Fruit fly (Drosophila melanogaster) whole organism, prepupa: Measurements from ENCODE around the gene CG6927.

Experiments
- Blimp-1 ChIP-seq: fragments of 200-800 bp; sonication (Bioruptor generic); optimal IDR thresholded peaks from 3 replicates; lab custom pipeline; 2017; ENCODE audit warnings: missing biosample characterization, missing genetic modification characterization, mild to moderate bottlenecking, moderate library complexity, missing genetic modification reagents
- CG10631 ChIP-seq: fragments of 200-800 bp; sonication (Bioruptor generic); optimal IDR thresholded peaks from 2 replicates; lab custom pipeline; 2016; ENCODE audit warnings: missing biosample characterization, missing genetic modification characterization
- CG10669 ChIP-seq: fragments of 200-800 bp; sonication (Bioruptor generic); optimal IDR thresholded peaks from 3 replicates; lab custom pipeline; 2018; ENCODE audit warnings: missing biosample characterization, mild to moderate bottlenecking, missing genetic modification characterization, moderate library complexity
- CG11294 ChIP-seq: fragments of 200-800 bp; sonication (Bioruptor generic); IDR thresholded peaks from 2 replicates; pipeline ENCODE4 v1.3.6; 2022; ENCODE audit warnings: missing biosample characterization, missing genetic modification characterization
- CG11902 ChIP-seq: fragments of 200-800 bp; sonication (Bioruptor generic); optimal IDR thresholded peaks from 3 replicates; lab custom pipeline; 2016; ENCODE audit warnings: missing biosample characterization, missing genetic modification characterization
- CG15336 ChIP-seq: fragments of 200-800 bp; sonication (Bioruptor generic); IDR thresholded peaks from 2 replicates; pipeline ENCODE4 v1.3.6; 2022; ENCODE audit warnings: missing biosample characterization, missing genetic modification characterization
- CG16779 ChIP-seq: fragments of 200-800 bp; sonication (Bioruptor generic); optimal IDR thresholded peaks from 3 replicates; lab custom pipeline; 2017; ENCODE audit warnings: missing biosample characterization, mild to moderate bottlenecking, missing genetic modification characterization
- CG31627 ChIP-seq: fragments of 200-800 bp; sonication (Bioruptor generic); optimal IDR thresholded peaks from 3 replicates; lab custom pipeline; 2016; ENCODE audit warnings: missing biosample characterization, missing genetic modification characterization
- CG32006 ChIP-seq: fragments of 200-800 bp; sonication (Bioruptor generic); optimal IDR thresholded peaks from 3 replicates; lab custom pipeline; 2017; ENCODE audit warnings: missing biosample characterization, mild to moderate bottlenecking, missing genetic modification characterization
- CG34406 ChIP-seq: fragments of 200-800 bp; sonication (Bioruptor generic); optimal IDR thresholded peaks from 3 replicates; lab custom pipeline; 2016; ENCODE audit warnings: missing biosample characterization, missing genetic modification characterization
- CG3919 ChIP-seq: fragments of 200-800 bp; sonication (Bioruptor generic); optimal IDR thresholded peaks from 3 replicates; lab custom pipeline; 2016; ENCODE audit warnings: missing biosample characterization, missing genetic modification characterization
- CG6276 ChIP-seq: fragments of 200-800 bp; sonication (Bioruptor generic); optimal IDR thresholded peaks from 2 replicates; lab custom pipeline; 2017; ENCODE audit warnings: missing biosample characterization, mild to moderate bottlenecking, missing genetic modification characterization
- CG6854 ChIP-seq: fragments of 200-800 bp; sonication (Bioruptor generic); optimal IDR thresholded peaks from 2 replicates; lab custom pipeline; 2017; ENCODE audit warnings: missing biosample characterization, mild to moderate bottlenecking, missing genetic modification characterization
- CG7368 ChIP-seq: fragments of 200-800 bp; sonication (Bioruptor generic); optimal IDR thresholded peaks from 3 replicates; lab custom pipeline; 2016; ENCODE audit warnings: missing biosample characterization, missing genetic modification characterization
- CG8632 ChIP-seq: fragments of 200-800 bp; sonication (Bioruptor generic); optimal IDR thresholded peaks from 3 replicates; lab custom pipeline; 2016; ENCODE audit warnings: missing biosample characterization, missing genetic modification characterization
- CG9139 ChIP-seq: fragments of 200-800 bp; sonication (Bioruptor generic); optimal IDR thresholded peaks from 3 replicates; lab custom pipeline; 2017; ENCODE audit warnings: missing biosample characterization, mild to moderate bottlenecking, missing genetic modification characterization
- Eip75B ChIP-seq: fragments of 200-800 bp; sonication (Bioruptor generic); optimal IDR thresholded peaks from 3 replicates; lab custom pipeline; 2016; ENCODE audit warnings: missing biosample characterization, missing genetic modification characterization
- Eip78C ChIP-seq: fragments of 200-800 bp; sonication (Bioruptor generic); peaks from one replicate; lab custom pipeline; 2016; ENCODE audit warnings: missing biosample characterization, missing genetic modification characterization
- Eip93F ChIP-seq: fragments of 200-800 bp; sonication (Bioruptor generic); optimal IDR thresholded peaks from 2 replicates; lab custom pipeline; 2016; ENCODE audit warnings: missing biosample characterization, mild to moderate bottlenecking, missing genetic modification characterization
- Ets21C ChIP-seq: fragments of 200-800 bp; sonication (Bioruptor generic); optimal IDR thresholded peaks from 3 replicates; lab custom pipeline; 2016; ENCODE audit warnings: missing biosample characterization, missing genetic modification characterization
- Ets96B ChIP-seq: fragments of 200-800 bp; optimal IDR thresholded peaks from 2 replicates; lab custom pipeline; 2019; ENCODE audit warnings: missing biosample characterization, mild to moderate bottlenecking, missing genetic modification characterization, moderate library complexity
- Gug ChIP-seq: fragments of 200-800 bp; sonication (Bioruptor generic); IDR thresholded peaks from 2 replicates; pipeline ENCODE4 v1.3.6; 2022; ENCODE audit warnings: missing biosample characterization, missing genetic modification characterization
- Hr38 ChIP-seq: sonication (Bioruptor generic); optimal IDR thresholded peaks from 2 replicates; lab custom pipeline; 2016; ENCODE audit warnings: missing biosample characterization, missing genetic modification characterization
- Hr4 ChIP-seq: fragments of 200-800 bp; sonication (Bioruptor generic); optimal IDR thresholded peaks from 3 replicates; lab custom pipeline; 2016; ENCODE audit warnings: missing biosample characterization, missing genetic modification characterization
- Lpt ChIP-seq: fragments of 200-800 bp; sonication (Bioruptor generic); optimal IDR thresholded peaks from 3 replicates; lab custom pipeline; 2016; ENCODE audit warnings: missing biosample characterization, missing genetic modification characterization
- Met ChIP-seq: fragments of 200-800 bp; sonication (Bioruptor generic); optimal IDR thresholded peaks from 3 replicates; lab custom pipeline; 2016; ENCODE audit warnings: missing biosample characterization, missing genetic modification characterization
- Sox102F ChIP-seq: fragments of 200-800 bp; sonication (Bioruptor generic); optimal IDR thresholded peaks from 2 replicates; lab custom pipeline; 2016; ENCODE audit warnings: missing biosample characterization, mild to moderate bottlenecking, missing genetic modification characterization
- Sox14 ChIP-seq: fragments of 200-800 bp; sonication (Bioruptor generic); optimal IDR thresholded peaks from 3 replicates; lab custom pipeline; 2016; ENCODE audit warnings: missing biosample characterization, missing genetic modification characterization
- Sox15 ChIP-seq: fragments of 200-800 bp; sonication (Bioruptor generic); optimal IDR thresholded peaks from 3 replicates; lab custom pipeline; 2016; ENCODE audit warnings: missing biosample characterization, missing genetic modification characterization
- achi ChIP-seq: fragments of 200-800 bp; sonication (Bioruptor generic); optimal IDR thresholded peaks from 3 replicates; lab custom pipeline; 2016; ENCODE audit warnings: missing biosample characterization, missing genetic modification characterization
- acj6 ChIP-seq: fragments of 200-800 bp; sonication (Bioruptor generic); optimal IDR thresholded peaks from 3 replicates; lab custom pipeline; 2016; ENCODE audit warnings: missing biosample characterization, missing genetic modification characterization
- cyc ChIP-seq: fragments of 200-800 bp; sonication (Bioruptor generic); optimal IDR thresholded peaks from 3 replicates; lab custom pipeline; 2016; ENCODE audit warnings: missing biosample characterization, missing genetic modification characterization
- eg ChIP-seq: fragments of 200-800 bp; sonication (Bioruptor generic); IDR thresholded peaks from 3 replicates; pipeline ENCODE4 v1.3.6; 2022; ENCODE audit warnings: missing biosample characterization, missing genetic modification characterization
- fkh ChIP-seq: fragments of 200-800 bp; sonication (Bioruptor generic); optimal IDR thresholded peaks from 3 replicates; lab custom pipeline; 2017; ENCODE audit warnings: missing biosample characterization, mild to moderate bottlenecking, missing genetic modification characterization, moderate library complexity
- lz ChIP-seq: fragments of 200-800 bp; sonication (Bioruptor generic); optimal IDR thresholded peaks from 3 replicates; lab custom pipeline; 2016; ENCODE audit warnings: missing biosample characterization, missing genetic modification characterization
- net ChIP-seq: fragments of 200-800 bp; sonication (Bioruptor generic); optimal IDR thresholded peaks from 3 replicates; lab custom pipeline; 2016; ENCODE audit warnings: missing biosample characterization, missing genetic modification characterization
- pdm3 ChIP-seq: fragments of 200-800 bp; sonication (Bioruptor generic); optimal IDR thresholded peaks from 3 replicates; lab custom pipeline; 2016; ENCODE audit warnings: missing biosample characterization, missing genetic modification characterization
- spab ChIP-seq: fragments of 200-800 bp; sonication (Bioruptor generic); optimal IDR thresholded peaks from 2 replicates; lab custom pipeline; 2017; ENCODE audit warnings: missing biosample characterization, mild to moderate bottlenecking, missing genetic modification characterization, missing genetic modification reagents
- ss ChIP-seq, 2 experiments: fragments of 200-800 bp; sonication (Bioruptor generic); optimal IDR thresholded peaks; 2 replicates in 1 of 2; 3 replicates in 1 of 2; lab custom pipeline; 2017 to 2018; ENCODE audit warnings: mild to moderate bottlenecking in 2 of 2, missing biosample characterization in 2 of 2, missing genetic modification characterization in 2 of 2, moderate library complexity in 1 of 2
- svp ChIP-seq: fragments of 200-800 bp; sonication (Bioruptor generic); peaks from one replicate; lab custom pipeline; 2016; ENCODE audit warnings: missing biosample characterization, missing genetic modification characterization
- topi ChIP-seq: fragments of 200-800 bp; sonication (Bioruptor generic); optimal IDR thresholded peaks from 3 replicates; lab custom pipeline; 2016; ENCODE audit warnings: missing biosample characterization, missing genetic modification characterization
- vri ChIP-seq: fragments of 200-800 bp; sonication (Bioruptor generic); optimal IDR thresholded peaks from 3 replicates; lab custom pipeline; 2016; ENCODE audit warnings: missing biosample characterization, mild to moderate bottlenecking, missing genetic modification characterization

Gene CG6927

DNA sequence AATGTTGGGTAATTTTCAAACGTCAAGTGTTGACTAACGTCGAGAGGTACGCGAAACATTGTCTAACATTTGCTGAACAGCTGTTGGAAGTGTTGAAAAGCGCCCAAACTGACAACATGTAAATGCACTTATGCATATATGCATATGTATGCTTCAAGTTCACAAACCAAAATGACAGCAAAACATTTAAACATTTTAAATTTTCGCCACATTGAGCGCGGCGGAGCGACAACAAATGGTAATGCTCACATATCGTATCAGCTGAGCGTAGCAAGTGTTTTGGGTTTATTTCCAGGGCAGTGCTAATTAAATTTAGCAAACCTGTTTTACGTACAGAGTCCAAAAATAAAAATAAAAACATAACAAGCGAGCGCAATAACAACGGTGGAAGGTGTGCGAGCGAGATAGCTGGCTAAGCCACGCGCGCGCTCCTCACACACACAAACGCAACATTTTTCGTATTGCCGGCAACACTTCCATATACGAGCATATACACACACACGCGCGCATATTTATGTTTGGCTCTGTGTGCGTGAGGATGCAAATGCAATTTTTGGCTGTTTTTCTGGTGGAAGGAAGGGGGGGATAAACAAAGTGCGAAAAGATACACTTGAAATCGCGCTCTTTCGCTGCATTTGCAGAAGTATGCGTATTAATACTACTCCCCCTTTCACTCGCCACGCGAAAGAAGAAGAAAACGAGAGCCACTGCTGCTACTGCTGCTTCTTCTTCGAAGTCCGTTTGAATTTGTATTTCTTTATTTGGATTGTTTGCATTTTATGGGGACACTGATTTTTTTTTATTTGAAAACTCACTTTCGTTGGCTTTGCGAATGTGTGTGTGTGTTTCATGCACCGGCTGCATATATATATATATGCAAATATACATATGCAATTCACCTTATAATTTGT lies 23.7 kb downstream of the CG6927 start (continued):
- TF ChIP-seq ss (GFP tag; optimal IDR thresholded peaks at IDR 0.05; lab: Kevin White, UChicago) (peak in 1 of 2 experiments; percentile 42), spab (GFP tag; lab: Kevin White, UChicago) (no peak), CG16779 (tag; lab: Kevin White, UChicago) (no peak), Sox15 (GFP tag; lab: Kevin White, UChicago) (no peak), Sox14 (GFP tag; lab: Kevin White, UChicago) (peak; percentile 52), lz (GFP tag; lab: Kevin White, UChicago) (peak; percentile 56), Met (peak; percentile 64), CG7368 (peak; percentile 19), net (GFP tag; lab: Kevin White, UChicago) (peak; percentile 55), CG11294 (GFP tag; lab: Robert Waterston, UW) (no peak), CG10669 (GFP tag; lab: Kevin White, UChicago) (no peak), achi (GFP tag; lab: Kevin White, UChicago) (peak; percentile 60), pdm3 (GFP tag; lab: Kevin White, UChicago) (peak; percentile 59), CG11902 (GFP tag; lab: Kevin White, UChicago) (no peak), CG9139 (no peak), CG8632 (GFP tag; lab: Kevin White, UChicago) (peak; percentile 6), cyc (GFP tag; lab: Kevin White, UChicago) (peak; percentile 47), CG32006 (GFP tag; lab: Kevin White, UChicago) (peak; percentile 30), CG31627 (GFP tag; lab: Kevin White, UChicago) (peak; percentile 34), topi (GFP tag; lab: Kevin White, UChicago) (peak; percentile 57), fkh (GFP tag; lab: Kevin White, UChicago) (no peak), Ets21C (GFP tag; lab: Kevin White, UChicago) (peak; percentile 42), acj6 (GFP tag; lab: Kevin White, UChicago) (peak; percentile 23), Eip75B (GFP tag; lab: Kevin White, UChicago) (peak; percentile 24)

DNA sequence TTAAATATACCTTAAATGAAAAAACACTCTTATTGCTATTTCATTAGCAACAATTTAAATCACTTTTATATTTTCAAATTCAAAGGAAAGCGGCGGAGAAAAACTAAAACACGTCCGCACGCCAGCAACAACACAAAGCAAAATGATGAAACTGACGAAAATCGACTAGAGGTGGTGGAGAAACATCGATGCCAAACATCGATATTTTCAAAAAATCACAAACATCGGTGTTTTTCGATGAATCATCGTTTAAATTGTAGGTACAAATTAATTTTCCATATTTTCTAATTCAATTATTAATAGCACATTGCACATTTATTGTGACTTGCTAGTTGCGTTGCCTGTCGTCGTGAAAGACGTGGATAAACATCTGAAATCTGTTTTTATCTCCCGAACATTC lies 24.3 kb downstream of the CG6927 start:
- TF ChIP-seq Eip78C (GFP tag; lab: Kevin White, UChicago) (peak; percentile 61), Hr4 (GFP tag; lab: Kevin White, UChicago) (no peak), Eip93F (GFP tag; lab: Kevin White, UChicago) (peak; percentile 14)

DNA sequence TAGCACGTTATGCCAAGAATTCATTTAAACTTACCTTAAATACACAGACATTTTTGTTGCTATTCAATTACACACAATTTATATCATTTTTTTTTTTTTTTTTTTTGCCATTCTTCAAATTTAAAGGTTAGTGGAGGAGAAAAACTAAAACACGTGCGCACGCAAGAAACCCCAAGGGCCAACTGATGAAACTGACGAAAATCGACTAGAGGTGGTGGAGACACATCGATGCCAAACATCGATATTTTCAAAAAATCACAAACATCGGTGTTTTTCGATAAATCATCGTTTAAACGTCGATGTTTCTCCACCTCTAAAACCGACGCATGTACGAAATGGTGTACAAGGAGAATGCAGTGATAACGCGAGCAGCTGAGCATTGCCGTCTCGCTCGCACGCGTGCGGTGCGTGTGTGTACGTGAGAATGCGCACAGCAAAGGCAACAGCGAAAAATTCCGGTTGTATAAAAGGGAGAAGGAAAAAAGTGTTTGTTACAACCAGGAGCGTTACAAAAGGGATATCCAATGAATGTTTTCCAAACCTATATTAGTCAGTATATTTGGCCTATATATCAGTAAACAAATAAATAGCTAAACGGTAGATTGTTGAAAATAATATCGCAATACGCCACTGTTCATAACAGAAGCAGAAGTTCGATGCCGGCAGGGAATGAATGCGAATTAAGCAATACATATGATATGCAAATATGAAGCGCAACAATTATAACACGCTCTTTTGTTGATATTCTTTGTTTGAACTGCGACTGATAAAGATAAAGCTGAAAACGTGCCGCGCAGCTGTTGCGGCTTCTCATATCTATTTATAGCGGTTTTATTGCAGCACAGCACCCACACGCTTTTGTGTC lies 29.5 kb downstream of the CG6927 start:
- TF ChIP-seq ss (GFP tag; optimal IDR thresholded peaks at IDR 0.05; lab: Kevin White, UChicago) (peak in 1 of 2 experiments; percentile 46), Ets21C (GFP tag; lab: Kevin White, UChicago) (no peak), Lpt (GFP tag; lab: Kevin White, UChicago) (no peak), CG10669 (GFP tag; lab: Kevin White, UChicago) (peak; percentile 47), vri (peak; percentile 82), CG11902 (GFP tag; lab: Kevin White, UChicago) (no peak), Sox102F (GFP tag; lab: Kevin White, UChicago) (peak; percentile 64), CG11294 (GFP tag; lab: Robert Waterston, UW) (no peak), CG34406 (GFP tag; lab: Kevin White, UChicago) (peak; percentile 48), Blimp-1 (GFP tag; lab: Kevin White, UChicago) (no peak), CG32006 (GFP tag; lab: Kevin White, UChicago) (peak; percentile 23), CG31627 (GFP tag; lab: Kevin White, UChicago) (peak; percentile 46), lz (GFP tag; lab: Kevin White, UChicago) (peak; percentile 52), CG3919 (peak; percentile 49), CG10631 (GFP tag; lab: Kevin White, UChicago) (peak; percentile 20), CG6854 (peak; percentile 5), acj6 (GFP tag; lab: Kevin White, UChicago) (peak; percentile 18), spab (GFP tag; lab: Kevin White, UChicago) (no peak), Eip93F (GFP tag; lab: Kevin White, UChicago) (peak; percentile 2), Ets96B (tag; lab: Kevin White, UChicago) (peak; percentile 52), Hr4 (GFP tag; lab: Kevin White, UChicago) (peak; percentile 6), Hr38 (no peak), cyc (GFP tag; lab: Kevin White, UChicago) (peak; percentile 43), CG6276 (GFP tag; lab: Kevin White, UChicago) (no peak), Gug (GFP tag; lab: Robert Waterston, UW) (no peak), svp (peak; percentile 61), CG9139 (no peak), CG15336 (GFP tag; lab: Robert Waterston, UW) (no peak), eg (GFP tag; lab: Robert Waterston, UW) (no peak), fkh (GFP tag; lab: Kevin White, UChicago) (peak; percentile 58)
